Worm (Caenorhabditis elegans): ENCODE data around the gene lgc-58.

ce11 chrX:6081793-6082192 lies 6.5 kb downstream of the lgc-58 start:
- TF ChIP-seq mdl-1 (tag; optimal IDR thresholded peaks at IDR 0.05): no peak
- TF ChIP-seq fkh-10 (GFP tag; optimal IDR thresholded peaks at IDR 0.05): no peak
- TF ChIP-seq lsy-2 (tag; optimal IDR thresholded peaks at IDR 0.05): no peak
- no peak for TF ChIP-seq ceh-82 (tag; optimal IDR thresholded peaks at IDR 0.05)
- no peak for TF ChIP-seq egl-27 (tag; optimal IDR thresholded peaks at IDR 0.05)
- TF ChIP-seq F10B5.3 (tag; optimal IDR thresholded peaks at IDR 0.05): no peak

Measured in whole organism, L4 larva.